Worm (Caenorhabditis elegans) whole organism, late embryonic: ENCODE data around the gene pqn-25.
A peak's percentile ranks its signal among the peaks of the same experiment; 100 is the strongest.

ENCODE experiments used
- K02D7.2 ChIP-seq: sonication (generic microtip); optimal IDR thresholded peaks from 2 replicates; lab custom pipeline; 2017; ENCODE audit warnings: mild to moderate bottlenecking, missing genetic modification characterization, missing compliant biosample characterization
- T23F11.4 ChIP-seq: fragments of 200-800 bp; sonication (Bioruptor generic); optimal IDR thresholded peaks from 2 replicates; lab custom pipeline; 2018; ENCODE audit warnings: mild to moderate bottlenecking, missing genetic modification characterization, missing compliant biosample characterization
- Y22D7AL.16 ChIP-seq: sonication (generic microtip); optimal IDR thresholded peaks from 2 replicates; lab custom pipeline; 2016; ENCODE audit warnings: missing genetic modification characterization, missing compliant biosample characterization
- ahr-1 ChIP-seq: sonication (generic microtip); optimal IDR thresholded peaks from 2 replicates; lab custom pipeline; 2016; ENCODE audit warnings: missing genetic modification characterization, missing compliant biosample characterization
- ama-1 ChIP-seq: fragments of 150-350 bp; optimal IDR thresholded peaks from 2 replicates; lab custom pipeline; 2014
- ceh-18 ChIP-seq: sonication (generic microtip); optimal IDR thresholded peaks from 2 replicates; lab custom pipeline; 2016; ENCODE audit warnings: missing genetic modification characterization, missing compliant biosample characterization
- ceh-19 ChIP-seq: fragments of 200-800 bp; sonication (Bioruptor generic); optimal IDR thresholded peaks from 2 replicates; lab custom pipeline; 2018; ENCODE audit warnings: mild to moderate bottlenecking, missing genetic modification characterization, missing compliant biosample characterization
- ceh-2 ChIP-seq: sonication (generic microtip); optimal IDR thresholded peaks from 2 replicates; lab custom pipeline; 2016; ENCODE audit warnings: missing genotype, missing genetic modification characterization, missing compliant biosample characterization
- ceh-24 ChIP-seq: sonication (generic microtip); optimal IDR thresholded peaks from 2 replicates; lab custom pipeline; 2016; ENCODE audit warnings: mild to moderate bottlenecking, missing genetic modification characterization, missing compliant biosample characterization
- ceh-30 ChIP-seq: fragments of 150-350 bp; optimal IDR thresholded peaks from 2 replicates; lab custom pipeline; 2014; ENCODE audit warnings: missing biosample characterization, missing genetic modification characterization
- ceh-31 ChIP-seq: sonication (generic microtip); optimal IDR thresholded peaks from 2 replicates; lab custom pipeline; 2016; ENCODE audit warnings: missing genetic modification characterization, missing compliant biosample characterization
- ceh-34 ChIP-seq: sonication (generic microtip); optimal IDR thresholded peaks from 2 replicates; lab custom pipeline; 2016; ENCODE audit warnings: mild to moderate bottlenecking, missing genetic modification characterization, missing compliant biosample characterization
- ceh-45 ChIP-seq: fragments of 200-800 bp; sonication (Bioruptor generic); IDR thresholded peaks from 2 replicates; pipeline ENCODE4 v1.3.6; 2022; ENCODE audit warnings: missing genetic modification reagents, missing genetic modification characterization, missing compliant biosample characterization
- ceh-48 ChIP-seq: sonication (generic microtip); optimal IDR thresholded peaks from 2 replicates; lab custom pipeline; 2016; ENCODE audit warnings: missing genetic modification characterization, inconsistent platforms, missing compliant biosample characterization
- ceh-6 ChIP-seq: fragments of 200-800 bp; sonication (Bioruptor generic); optimal IDR thresholded peaks from 2 replicates; lab custom pipeline; 2018; ENCODE audit warnings: mild to moderate bottlenecking, missing genetic modification characterization, missing compliant biosample characterization
- ceh-9 ChIP-seq: sonication (generic microtip); optimal IDR thresholded peaks from 2 replicates; lab custom pipeline; 2016; ENCODE audit warnings: mild to moderate bottlenecking, missing genetic modification characterization, inconsistent platforms, missing compliant biosample characterization
- che-1 ChIP-seq: sonication (generic microtip); optimal IDR thresholded peaks from 2 replicates; lab custom pipeline; 2016; ENCODE audit warnings: mild to moderate bottlenecking, missing genetic modification characterization, missing compliant biosample characterization
- elt-2 ChIP-seq: sonication (generic microtip); optimal IDR thresholded peaks from 2 replicates; lab custom pipeline; 2016; ENCODE audit warnings: missing genetic modification reagents, missing genetic modification characterization, missing compliant biosample characterization
- eyg-1 ChIP-seq: sonication (generic microtip); optimal IDR thresholded peaks from 2 replicates; lab custom pipeline; 2016; ENCODE audit warnings: missing genotype, missing genetic modification characterization, missing compliant biosample characterization
- fax-1 ChIP-seq: sonication (generic microtip); optimal IDR thresholded peaks from 2 replicates; lab custom pipeline; 2016; ENCODE audit warnings: missing genotype, missing genetic modification characterization, missing compliant biosample characterization
- fkh-10 ChIP-seq: fragments of 150-350 bp; optimal IDR thresholded peaks from 2 replicates; lab custom pipeline; 2014; ENCODE audit warnings: missing biosample characterization, missing genetic modification reagents, missing genetic modification characterization
- gmeb-2 ChIP-seq: sonication (generic microtip); optimal IDR thresholded peaks from 2 replicates; lab custom pipeline; 2016; ENCODE audit warnings: missing genetic modification characterization, inconsistent platforms, missing compliant biosample characterization
- hlh-13 ChIP-seq: fragments of 200-800 bp; sonication (Bioruptor generic); optimal IDR thresholded peaks from 2 replicates; lab custom pipeline; 2018; ENCODE audit warnings: mild to moderate bottlenecking, missing genetic modification characterization, missing compliant biosample characterization
- hlh-15 ChIP-seq: sonication (generic microtip); optimal IDR thresholded peaks from 2 replicates; lab custom pipeline; 2016; ENCODE audit warnings: missing genetic modification characterization, missing compliant biosample characterization
- hlh-6 ChIP-seq: sonication (generic microtip); optimal IDR thresholded peaks from 2 replicates; lab custom pipeline; 2016; ENCODE audit warnings: missing genotype, missing genetic modification characterization, missing compliant biosample characterization
- lim-6 ChIP-seq: sonication (generic microtip); optimal IDR thresholded peaks from 2 replicates; lab custom pipeline; 2016; ENCODE audit warnings: missing genetic modification characterization, missing compliant biosample characterization
- nfya-1 ChIP-seq: sonication (generic microtip); optimal IDR thresholded peaks from 2 replicates; lab custom pipeline; 2017; ENCODE audit warnings: missing genetic modification characterization, mild to moderate bottlenecking, missing compliant biosample characterization, antibody characterized with exemption, moderate library complexity
- nhr-232 ChIP-seq: sonication (generic microtip); optimal IDR thresholded peaks from 2 replicates; lab custom pipeline; 2016; ENCODE audit warnings: missing genetic modification characterization, missing compliant biosample characterization
- odd-2 ChIP-seq: sonication (generic microtip); optimal IDR thresholded peaks from 2 replicates; lab custom pipeline; 2017; ENCODE audit warnings: antibody characterized with exemption, mild to moderate bottlenecking, missing genetic modification characterization, missing compliant biosample characterization
- pag-3 ChIP-seq: sonication (generic microtip); optimal IDR thresholded peaks from 2 replicates; lab custom pipeline; 2016; ENCODE audit warnings: missing compliant biosample characterization, missing genetic modification characterization, borderline replicate concordance
- pat-9 ChIP-seq: fragments of 200-800 bp; sonication (Bioruptor generic); optimal IDR thresholded peaks from 2 replicates; lab custom pipeline; 2018; ENCODE audit warnings: mild to moderate bottlenecking, missing genetic modification characterization, moderate library complexity, missing compliant biosample characterization
- pax-1 ChIP-seq: fragments of 150-350 bp; optimal IDR thresholded peaks from 2 replicates; lab custom pipeline; 2014; ENCODE audit warnings: missing biosample characterization, missing genetic modification characterization
- pha-2 ChIP-seq: sonication (generic microtip); optimal IDR thresholded peaks from 2 replicates; lab custom pipeline; 2017; ENCODE audit warnings: mild to moderate bottlenecking, missing genetic modification characterization, missing compliant biosample characterization
- pqm-1 ChIP-seq: sonication (generic microtip); optimal IDR thresholded peaks from 2 replicates; lab custom pipeline; 2016; ENCODE audit warnings: missing genetic modification characterization, missing compliant biosample characterization
- ref-2 ChIP-seq: sonication (generic microtip); optimal IDR thresholded peaks from 2 replicates; lab custom pipeline; 2016; ENCODE audit warnings: missing genetic modification characterization, missing compliant biosample characterization
- rnt-1 ChIP-seq: sonication (generic microtip); optimal IDR thresholded peaks from 2 replicates; lab custom pipeline; 2016; ENCODE audit warnings: missing genetic modification characterization, missing compliant biosample characterization
- sox-2 ChIP-seq: fragments of 200-800 bp; sonication (Bioruptor generic); IDR thresholded peaks from 2 replicates; pipeline ENCODE4 v1.3.6; 2022; ENCODE audit warnings: missing genetic modification reagents, missing genetic modification characterization, missing compliant biosample characterization
- sox-4 ChIP-seq: sonication (generic microtip); optimal IDR thresholded peaks from 2 replicates; lab custom pipeline; 2017; ENCODE audit warnings: mild to moderate bottlenecking, missing genetic modification characterization, inconsistent platforms, missing compliant biosample characterization
- tbx-2 ChIP-seq: sonication (generic microtip); optimal IDR thresholded peaks from 2 replicates; lab custom pipeline; 2016; ENCODE audit warnings: missing genetic modification characterization, missing compliant biosample characterization
- tbx-7 ChIP-seq: sonication (generic microtip); optimal IDR thresholded peaks from 2 replicates; lab custom pipeline; 2016; ENCODE audit warnings: missing genotype, missing genetic modification characterization, missing compliant biosample characterization
- ttx-3 ChIP-seq: sonication (generic microtip); optimal IDR thresholded peaks from 2 replicates; lab custom pipeline; 2016; ENCODE audit warnings: missing genetic modification reagents, missing genetic modification characterization, missing compliant biosample characterization
- unc-3 ChIP-seq, 2 experiments: fragments of 200-800 bp in 1 of 2; sonication (Bioruptor generic) in 1 of 2; sonication (generic microtip) in 1 of 2; conservative IDR thresholded peaks in 1 of 2; optimal IDR thresholded peaks in 1 of 2; 2 replicates each; pipeline versions ENCODE4 v1.3.6 to Lab custom; 2016 to 2022; ENCODE audit warnings: missing compliant biosample characterization in 2 of 2, missing genetic modification characterization in 2 of 2, missing genetic modification reagents in 1 of 2
- unc-42 ChIP-seq: sonication (generic microtip); optimal IDR thresholded peaks from 2 replicates; lab custom pipeline; 2016; ENCODE audit warnings: missing genotype, missing genetic modification characterization, missing compliant biosample characterization
- unc-55 ChIP-seq: sonication (generic microtip); optimal IDR thresholded peaks from 2 replicates; lab custom pipeline; 2017; ENCODE audit warnings: missing biosample characterization, missing genetic modification reagents, missing genetic modification characterization
- unc-86 ChIP-seq: sonication (generic microtip); optimal IDR thresholded peaks from 2 replicates; lab custom pipeline; 2016; ENCODE audit warnings: missing genetic modification characterization, missing compliant biosample characterization

pqn-25 gene

DNA sequence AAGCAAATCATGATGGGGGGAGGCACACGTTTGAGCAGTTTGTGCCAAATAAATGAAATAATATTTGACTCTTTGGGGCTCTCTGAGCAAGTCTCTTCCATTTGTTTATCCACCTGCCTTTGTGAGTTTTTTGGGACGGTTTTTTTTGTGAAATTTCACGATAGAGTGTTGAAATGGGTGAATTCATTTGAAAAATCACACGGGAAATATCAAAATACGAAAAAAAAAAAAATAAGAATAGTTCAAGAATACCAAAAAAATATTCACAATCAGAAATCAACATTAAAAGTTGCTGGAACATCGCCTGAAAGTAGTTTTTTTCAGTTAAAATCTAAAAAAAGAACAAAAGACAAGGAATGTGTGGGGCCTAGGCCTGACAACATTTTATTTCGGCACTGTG lies at the start of gene pqn-25:
Gene pqn-25, minus strand, starts transcription at position 101 of the 400 bp plus-strand sequence.
- no peak for TF ChIP-seq tbx-2 (tag; lab: Kevin White, UChicago)
- no peak for TF ChIP-seq unc-3 (GFP tag; conservative IDR thresholded peaks at IDR 0.05; lab: Robert Waterston, UW)
- no peak for TF ChIP-seq unc-3 (tag; optimal IDR thresholded peaks at IDR 0.05; lab: Kevin White, UChicago)
- no peak for TF ChIP-seq ceh-9
- no peak for TF ChIP-seq hlh-13 (GFP tag; lab: Kevin White, UChicago)

DNA sequence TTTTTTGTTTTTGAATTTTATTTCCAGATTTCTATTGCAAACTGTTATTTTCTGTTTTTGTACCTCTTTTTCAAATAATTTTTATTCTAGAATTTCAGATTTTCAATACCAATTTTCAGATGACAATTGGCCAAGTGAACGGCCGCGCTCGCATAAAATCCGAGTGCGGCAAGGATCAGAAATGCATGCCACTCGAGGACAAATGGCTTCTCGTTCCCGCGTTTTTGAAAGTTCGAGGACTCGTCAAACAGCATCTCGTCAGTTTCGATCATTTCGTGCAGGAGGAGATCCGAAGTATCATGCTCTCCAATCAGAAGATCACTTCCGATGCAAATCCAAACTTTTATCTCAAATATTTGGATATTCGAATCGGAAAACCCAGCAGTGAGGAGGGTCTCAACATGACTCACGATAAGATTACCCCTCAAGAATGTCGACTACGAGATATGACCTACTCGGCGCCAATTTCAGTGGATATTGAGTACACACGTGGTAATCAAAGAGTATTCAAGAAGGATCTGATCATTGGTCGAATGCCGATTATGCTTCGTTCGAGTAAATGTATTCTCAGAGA lies 44.9 kb upstream of the pqn-25 start, which contains the start of gene rpc-2:
Gene rpc-2, plus strand, starts transcription at position 120 of the 574 bp plus-strand sequence.
- TF ChIP-seq K02D7.2 (tag; lab: Kevin White, UChicago) (no peak), hlh-13 (GFP tag; lab: Kevin White, UChicago) (no peak), ceh-34 (no peak), fax-1 (tag; lab: Kevin White, UChicago) (no peak), tbx-7 (tag; lab: Kevin White, UChicago) (no peak), hlh-15 (no peak), ceh-18 (no peak), ceh-30 (no peak), ceh-45 (GFP tag; lab: Robert Waterston, UW) (no peak), ahr-1 (no peak), ceh-6 (GFP tag; lab: Kevin White, UChicago) (no peak), ttx-3 (tag; lab: Kevin White, UChicago) (no peak), ceh-31 (tag; lab: Kevin White, UChicago) (no peak), unc-86 (tag; lab: Kevin White, UChicago) (no peak)
- TF ChIP-seq, all 69 proteins: peak for 0

DNA sequence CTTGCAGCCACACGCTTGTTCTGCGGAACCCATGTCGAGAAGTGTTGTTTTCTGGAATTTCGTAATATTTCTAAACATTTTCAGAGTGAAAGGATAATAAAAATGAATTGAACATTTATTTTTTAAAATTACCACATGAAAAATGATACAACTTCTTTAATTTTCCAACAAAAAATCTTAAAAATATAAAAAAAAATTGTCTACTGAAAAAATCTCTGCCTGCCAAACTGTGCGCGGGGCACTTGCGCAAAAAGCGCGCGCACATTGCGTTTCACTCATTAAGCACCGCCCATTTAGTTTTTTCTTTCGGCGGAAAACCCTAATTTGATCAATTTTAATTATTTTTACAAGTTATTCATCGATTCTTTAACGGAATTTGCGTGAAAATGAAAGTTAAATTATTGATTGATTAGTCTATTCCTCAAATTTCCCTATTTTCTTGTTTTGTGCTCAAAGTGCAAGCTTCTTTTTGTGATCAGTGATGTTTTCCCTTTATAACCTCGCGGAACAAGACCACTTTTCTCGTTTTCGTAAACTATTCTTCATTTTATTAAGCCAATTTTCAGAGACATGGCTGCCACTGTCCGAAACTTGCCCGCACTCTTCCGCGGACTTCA lies 42.6 kb upstream of the pqn-25 start, which contains the start of the genes nmad-1 and hach-1:
Gene nmad-1, minus strand, starts transcription at position 51 of the 617 bp plus-strand sequence.
Gene hach-1, plus strand, starts transcription at position 567 of the 617 bp plus-strand sequence.
- TF ChIP-seq gmeb-2 (tag; lab: Kevin White, UChicago) (peak; percentile 90), pat-9 (peak; percentile 94), fkh-10 (GFP tag; lab: Kevin White, UChicago) (no peak), unc-55 (GFP tag; lab: Kevin White, UChicago) (no peak), pag-3 (tag; lab: Kevin White, UChicago) (peak; percentile 64), nfya-1 (tag; lab: Kevin White, UChicago) (peak; percentile 87), ceh-18 (peak; percentile 69), tbx-2 (tag; lab: Kevin White, UChicago) (peak; percentile 96), pqm-1 (tag; lab: Kevin White, UChicago) (peak; percentile 52), ahr-1 (peak; percentile 84), sox-2 (GFP tag; lab: Robert Waterston, UW) (peak; percentile 60; the same call in 1 of the 2 replicates), hlh-13 (GFP tag; lab: Kevin White, UChicago) (peak; percentile 86), hlh-6 (tag; lab: Kevin White, UChicago) (peak; percentile 82), unc-86 (tag; lab: Kevin White, UChicago) (peak; percentile 93), ref-2 (peak; percentile 89), che-1 (peak; percentile 89), tbx-7 (tag; lab: Kevin White, UChicago) (peak; percentile 53), pha-2 (tag; lab: Kevin White, UChicago) (peak; percentile 91), ceh-24 (tag; lab: Kevin White, UChicago) (peak; percentile 82), pax-1 (tag; lab: Kevin White, UChicago) (peak; percentile 15), ceh-30 (peak; percentile 77), eyg-1 (peak; percentile 93), unc-42 (tag; lab: Kevin White, UChicago) (peak; percentile 98), lim-6 (tag; lab: Kevin White, UChicago) (peak; percentile 54), elt-2 (tag; lab: Kevin White, UChicago) (peak; percentile 98), odd-2 (tag; lab: Kevin White, UChicago) (peak; percentile 90), sox-4 (tag; lab: Kevin White, UChicago) (peak; percentile 95), ceh-34 (peak; percentile 92), unc-3 (GFP tag; conservative IDR thresholded peaks at IDR 0.05; lab: Robert Waterston, UW) (peak; percentile 83), unc-3 (tag; optimal IDR thresholded peaks at IDR 0.05; lab: Kevin White, UChicago) (peak; percentile 87), ama-1 (lab: Kevin White, UChicago) (no peak), hlh-15 (peak; percentile 85), ceh-2 (tag; lab: Kevin White, UChicago) (peak; percentile 96), Y22D7AL.16 (tag; lab: Kevin White, UChicago) (peak; percentile 73), ceh-19 (GFP tag; lab: Kevin White, UChicago) (peak; percentile 92), nhr-232 (tag; lab: Kevin White, UChicago) (peak; percentile 77), T23F11.4 (GFP tag; lab: Kevin White, UChicago) (peak; percentile 80), rnt-1 (tag; lab: Kevin White, UChicago) (peak; percentile 81), ceh-48 (tag; lab: Kevin White, UChicago) (peak; percentile 67), K02D7.2 (tag; lab: Kevin White, UChicago) (peak; percentile 91)
